Fruit fly (Drosophila melanogaster): ENCODE data around the gene CG14111.

Gene CG14111

dm6 chr3L:13377657-13378056 lies at the start of gene CG14111:
Gene CG14111 (plus strand): TSS chr3L:13377957.
- peak; percentile 1 for TF ChIP-seq svp (GFP tag)
- TF ChIP-seq Lpt (GFP tag; optimal IDR thresholded peaks at IDR 0.05) = no peak

DNA sequence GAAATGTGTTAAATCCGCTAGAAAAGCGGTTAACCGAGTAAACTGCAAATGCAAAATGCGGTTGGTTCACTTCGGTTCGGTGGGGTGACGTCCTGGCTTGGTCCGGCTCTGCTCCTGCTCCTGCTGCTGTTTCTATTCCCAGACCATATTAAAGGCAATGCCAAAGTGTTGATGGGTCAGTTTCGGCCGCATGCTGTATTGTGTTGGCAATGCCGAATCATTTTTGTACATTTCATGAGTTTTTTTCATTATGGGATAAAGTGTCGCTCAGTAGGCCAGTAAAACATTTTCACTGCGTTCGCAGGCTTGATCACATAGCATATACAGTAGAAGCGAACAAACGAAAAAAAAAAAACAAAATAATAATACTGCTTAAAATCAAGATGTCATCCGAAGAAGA lies 48.9 kb upstream of the CG14111 start, which contains the start of gene CG14113:
Gene CG14113, plus strand, starts transcription at position 301 of the 400 bp plus-strand sequence.
- TF ChIP-seq svp (GFP tag) (peak; percentile 4), Sox15 (GFP tag; optimal IDR thresholded peaks at IDR 0.05) (no peak)

DNA sequence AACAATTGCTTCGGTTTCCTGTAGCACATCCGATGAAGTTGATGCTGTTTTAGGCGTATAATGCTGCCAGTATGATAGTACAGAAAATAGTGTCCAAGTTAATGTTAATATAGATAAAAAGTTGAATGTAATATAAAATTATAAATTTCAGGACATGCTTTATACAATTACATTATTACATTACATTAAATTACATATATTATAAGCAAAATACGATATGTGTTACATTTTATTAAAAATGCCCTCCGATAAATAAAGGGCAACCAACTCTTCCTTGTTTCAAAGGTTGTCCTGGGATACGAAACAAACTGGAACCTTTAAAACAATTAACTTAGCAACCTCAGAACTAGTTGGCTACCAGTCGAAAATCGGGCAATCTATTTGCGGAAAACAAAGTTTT lies 29.0 kb upstream of the CG14111 start, which contains the start of gene CG17687:
Gene CG17687, plus strand, starts transcription at position 301 of the 400 bp plus-strand sequence.
- no peak for TF ChIP-seq Ets21C (GFP tag; optimal IDR thresholded peaks at IDR 0.05)
- TF ChIP-seq CG34406 (GFP tag; optimal IDR thresholded peaks at IDR 0.05) = no peak
- peak; percentile 43 for TF ChIP-seq svp (GFP tag)
- TF ChIP-seq Hr38 (GFP tag; optimal IDR thresholded peaks at IDR 0.05) = no peak

DNA sequence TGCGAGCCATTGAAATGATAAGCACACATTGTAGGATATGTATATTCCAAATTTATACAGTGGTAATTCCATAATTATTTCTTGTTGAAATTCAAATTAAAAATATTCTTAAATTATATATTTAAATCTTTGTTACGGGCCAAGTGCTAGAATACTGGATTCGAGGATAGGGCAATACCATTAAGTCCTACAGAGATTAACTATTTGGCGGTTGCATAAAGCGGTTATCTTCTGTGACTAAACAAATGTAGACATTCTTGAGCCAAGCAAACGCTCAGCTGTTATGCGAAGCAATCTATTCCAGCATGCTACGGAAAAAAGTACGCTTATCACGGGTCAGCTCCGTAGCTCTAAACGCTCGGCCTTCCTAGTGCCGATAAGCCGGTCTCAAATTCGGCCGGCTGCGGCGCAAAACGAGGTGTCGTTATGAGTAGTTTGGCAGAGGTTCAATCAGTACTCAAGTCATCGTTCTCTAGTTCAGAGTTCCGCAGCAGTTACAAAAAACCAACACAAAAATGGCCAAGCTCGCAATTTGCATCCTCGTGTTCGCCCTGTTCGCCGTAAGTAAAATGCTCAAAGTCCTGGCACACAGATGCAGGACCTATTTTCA lies 21.6 kb upstream of the CG14111 start, which contains the start of gene Nplp2:
Gene Nplp2, plus strand, starts transcription at position 293 of the 610 bp plus-strand sequence.
- TF ChIP-seq svp (GFP tag) (peak; percentile 49), fkh (GFP tag; optimal IDR thresholded peaks at IDR 0.05) (peak; percentile 55), CG7368 (GFP tag; optimal IDR thresholded peaks at IDR 0.05) (no peak), salr (GFP tag; optimal IDR thresholded peaks at IDR 0.05) (no peak)

DNA sequence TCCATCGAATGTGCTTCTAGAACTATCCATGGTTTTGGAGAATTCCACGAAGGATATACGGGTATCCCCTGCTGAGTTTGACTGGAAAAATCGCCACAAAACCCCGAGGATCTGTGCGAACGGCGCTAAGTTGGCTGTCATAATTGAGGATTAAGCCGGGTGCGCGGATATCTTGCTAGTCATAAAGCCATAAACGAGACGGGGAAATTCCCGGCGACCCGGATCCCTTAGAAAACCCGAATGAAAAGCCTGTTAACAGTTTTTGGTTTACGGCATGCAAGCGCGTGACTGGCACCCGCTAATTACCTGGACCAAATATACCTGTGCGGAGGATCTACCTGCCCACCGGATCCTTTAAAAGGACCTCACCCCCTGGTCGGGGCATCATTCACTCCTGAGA lies 445 bp downstream of the CG14111 start, which contains the start of gene SNCF:
Gene SNCF, plus strand, starts transcription at position 382 of the 400 bp plus-strand sequence.
- TF ChIP-seq CG3919 (GFP tag; optimal IDR thresholded peaks at IDR 0.05) (no peak), CG8319 (GFP tag; optimal IDR thresholded peaks at IDR 0.05) (no peak), Eip93F (GFP tag; optimal IDR thresholded peaks at IDR 0.05) (no peak), Eip78C (GFP tag) (no peak), OdsH (GFP tag; optimal IDR thresholded peaks at IDR 0.05) (no peak), CG11294 (GFP tag; IDR thresholded peaks at IDR 0.05) (no peak), CG11902 (GFP tag; optimal IDR thresholded peaks at IDR 0.05) (no peak), CG6276 (GFP tag; optimal IDR thresholded peaks at IDR 0.05) (no peak), CG15336 (GFP tag; IDR thresholded peaks at IDR 0.05) (no peak), CG8632 (GFP tag; optimal IDR thresholded peaks at IDR 0.05) (no peak), eg (GFP tag; IDR thresholded peaks at IDR 0.05) (no peak), Blimp-1 (GFP tag; optimal IDR thresholded peaks at IDR 0.05) (no peak)

dm6 chr3L:13381160-13381559 lies 3.4 kb downstream of the CG14111 start, which contains the start of gene CG14107:
Gene CG14107 (minus strand): TSS chr3L:13381346.
- TF ChIP-seq net (GFP tag; optimal IDR thresholded peaks at IDR 0.05) = no peak
- TF ChIP-seq CG32006 (GFP tag; optimal IDR thresholded peaks at IDR 0.05) = peak; percentile 11
- peak; percentile 60 for TF ChIP-seq svp (GFP tag)
- TF ChIP-seq CG3919 (GFP tag; optimal IDR thresholded peaks at IDR 0.05) = no peak
- TF ChIP-seq CG6854 (GFP tag; optimal IDR thresholded peaks at IDR 0.05) = peak; percentile 35
- peak; percentile 89 for TF ChIP-seq Blimp-1 (GFP tag; optimal IDR thresholded peaks at IDR 0.05)

- TF ChIP-seq cyc (GFP tag; optimal IDR thresholded peaks at IDR 0.05) = no peak
- TF ChIP-seq CG32006 (GFP tag; optimal IDR thresholded peaks at IDR 0.05) = no peak
- no peak for TF ChIP-seq Gug (GFP tag; IDR thresholded peaks at IDR 0.05)
- TF ChIP-seq eg (GFP tag; IDR thresholded peaks at IDR 0.05) = no peak
- TF ChIP-seq esn (GFP tag; optimal IDR thresholded peaks at IDR 0.05) = no peak
- no peak for TF ChIP-seq CG10669 (GFP tag; optimal IDR thresholded peaks at IDR 0.05)
- no peak for TF ChIP-seq fd85E (GFP tag; optimal IDR thresholded peaks at IDR 0.05)
- no peak for TF ChIP-seq fkh (GFP tag; optimal IDR thresholded peaks at IDR 0.05)
- no peak for TF ChIP-seq achi (GFP tag; optimal IDR thresholded peaks at IDR 0.05)
- TF ChIP-seq CG6808 (GFP tag; optimal IDR thresholded peaks at IDR 0.05) = no peak
- TF ChIP-seq CG31627 (GFP tag; optimal IDR thresholded peaks at IDR 0.05) = no peak
- TF ChIP-seq Hr38 (GFP tag; optimal IDR thresholded peaks at IDR 0.05) = no peak
- TF ChIP-seq Ets96B (tag; optimal IDR thresholded peaks at IDR 0.05) = no peak
- TF ChIP-seq vri (GFP tag; optimal IDR thresholded peaks at IDR 0.05) = no peak
- peak; percentile 20 for TF ChIP-seq Eip75B (GFP tag; optimal IDR thresholded peaks at IDR 0.05)
- TF ChIP-seq Eip78C (GFP tag) = peak; percentile 58
- TF ChIP-seq CG3032 (tag; optimal IDR thresholded peaks at IDR 0.05) = no peak
- no peak for TF ChIP-seq Sox14 (GFP tag; optimal IDR thresholded peaks at IDR 0.05)
- TF ChIP-seq CG10631 (GFP tag; optimal IDR thresholded peaks at IDR 0.05) = no peak
These were observed 4.5 kb downstream of the CG14111 start, which contains the start of gene ImpL1 for dm6 chr3L:13382061-13382815. Gene ImpL1 (plus strand): TSS chr3L:13382765.

All from whole organism, prepupa.